Worm (Caenorhabditis elegans): ENCODE results near the gene ZC250.5.
A peak's percentile ranks its signal among the peaks of the same experiment; 100 is the strongest.

ZC250.5 gene

ce11 chrV:5844349-5844760, 38.8 kb downstream of the ZC250.5 start (continued):
- TF ChIP-seq madf-3 (GFP tag; IDR thresholded peaks at IDR 0.05) (0 out of 2 replicates have a peak, but pooled peaks have one; percentile 10), ama-1 (optimal IDR thresholded peaks at IDR 0.05) (peak; percentile 69), ama-1 (GFP tag; optimal IDR thresholded peaks at IDR 0.05) (no peak), F57A8.1 (GFP tag; optimal IDR thresholded peaks at IDR 0.05) (no peak), lag-1 (GFP tag; IDR thresholded peaks at IDR 0.05) (no peak), lin-26 (GFP tag; IDR thresholded peaks at IDR 0.05) (peak; percentile 52; the same call in 1 of the 2 replicates), sdz-38 (tag; optimal IDR thresholded peaks at IDR 0.05) (no peak), dpff-1 (tag; optimal IDR thresholded peaks at IDR 0.05) (peak; percentile 12), efl-1 (GFP tag; optimal IDR thresholded peaks at IDR 0.05) (no peak), Y67H2A.10 (GFP tag; conservative IDR thresholded peaks at IDR 0.05) (peak; percentile 63), aptf-3 (GFP tag; IDR thresholded peaks at IDR 0.05) (no peak), sptf-2 (GFP tag; optimal IDR thresholded peaks at IDR 0.05) (no peak), ztf-6 (GFP tag; IDR thresholded peaks at IDR 0.05) (no peak), hsf-1 (GFP tag; IDR thresholded peaks at IDR 0.05) (no peak), nfyb-1 (GFP tag; IDR thresholded peaks at IDR 0.05) (peak; percentile 70), madf-6 (GFP tag; IDR thresholded peaks at IDR 0.05) (no peak), nhr-120 (GFP tag; IDR thresholded peaks at IDR 0.05) (no peak), Y53G8AR.9 (GFP tag; conservative IDR thresholded peaks at IDR 0.05) (no peak), hlh-12 (tag; optimal IDR thresholded peaks at IDR 0.05) (no peak), xnd-1 (tag; optimal IDR thresholded peaks at IDR 0.05) (no peak), ztf-3 (GFP tag; optimal IDR thresholded peaks at IDR 0.05) (no peak), Y53F4B.3 (GFP tag; IDR thresholded peaks at IDR 0.05) (no peak), rpc-1 (optimal IDR thresholded peaks at IDR 0.05) (no peak), rpc-1 (tag; optimal IDR thresholded peaks at IDR 0.05) (no peak), nhr-90 (tag; optimal IDR thresholded peaks at IDR 0.05) (no peak), ceh-100 (GFP tag; IDR thresholded peaks at IDR 0.05) (no peak), F22D6.2 (tag; optimal IDR thresholded peaks at IDR 0.05) (peak; percentile 68), attf-6 (GFP tag; IDR thresholded peaks at IDR 0.05) (no peak), T26A5.8 (tag; optimal IDR thresholded peaks at IDR 0.05) (no peak), ztf-28 (GFP tag; IDR thresholded peaks at IDR 0.05) (no peak), lin-40 (tag; optimal IDR thresholded peaks at IDR 0.05) (peak; percentile 74), tbp1 (GFP tag; optimal IDR thresholded peaks at IDR 0.05) (peak; percentile 56), mcd-1 (GFP tag; IDR thresholded peaks at IDR 0.05) (no peak), repo-1 (tag; optimal IDR thresholded peaks at IDR 0.05) (no peak), F39B2.1 (GFP tag; IDR thresholded peaks at IDR 0.05) (no peak), nfya-1 (tag; optimal IDR thresholded peaks at IDR 0.05; ENCODE audit: borderline replicate concordance, insufficient read depth) (no peak), him-1 (tag; optimal IDR thresholded peaks at IDR 0.05) (no peak), F52B5.7 (tag; optimal IDR thresholded peaks at IDR 0.05) (no peak), Y56A3A.18 (GFP tag; IDR thresholded peaks at IDR 0.05) (no peak), B0336.3 (GFP tag; IDR thresholded peaks at IDR 0.05) (no peak), chd-7 (tag; optimal IDR thresholded peaks at IDR 0.05) (peak; percentile 51), zim-3 (tag; optimal IDR thresholded peaks at IDR 0.05) (no peak)

ce11 chrV:5845162-5845561, 39.6 kb downstream of the ZC250.5 start:
- TF ChIP-seq egrh-3 (GFP tag; IDR thresholded peaks at IDR 0.05) (0 out of 2 replicates have a peak, but pooled peaks have one; percentile 19), lin-54 (GFP tag; optimal IDR thresholded peaks at IDR 0.05) (no peak), K11D2.4 (GFP tag; IDR thresholded peaks at IDR 0.05) (0 out of 2 replicates have a peak, but pooled peaks have one; percentile 17), snpc-1.3 (tag; optimal IDR thresholded peaks at IDR 0.05; ENCODE audit: insufficient read depth) (no peak)

All from whole organism, young adult.